Worm (Caenorhabditis elegans) whole organism, young adult: ENCODE data around the gene C44C10.10.
"Not testable (repeated sequence)": the region's sequence is repeated elsewhere in the genome, so short reads cannot be mapped to it uniquely, and the experiment has no call there.

Experiments used
- B0035.1 ChIP-seq: sonication (generic microtip); optimal IDR thresholded peaks from 2 replicates; lab custom pipeline; 2016; ENCODE audit warnings: missing genetic modification characterization, mild to moderate bottlenecking, missing compliant biosample characterization, missing genotype, missing genetic modification reagents
- B0261.1 ChIP-seq: sonication (generic microtip); optimal IDR thresholded peaks from 2 replicates; lab custom pipeline; 2016; ENCODE audit warnings: mild to moderate bottlenecking, missing genetic modification characterization, moderate library complexity, missing compliant biosample characterization
- B0336.3 ChIP-seq: fragments of 200-800 bp; sonication (Bioruptor generic); IDR thresholded peaks from 2 replicates; pipeline ENCODE4 v1.3.6; 2022; ENCODE audit warnings: missing genetic modification characterization, missing compliant biosample characterization
- F10E7.11 ChIP-seq: sonication (generic microtip); optimal IDR thresholded peaks from 2 replicates; lab custom pipeline; 2017; ENCODE audit warnings: mild to moderate bottlenecking, missing genetic modification characterization, moderate library complexity, missing compliant biosample characterization
- F52B5.7 ChIP-seq: sonication (generic microtip); optimal IDR thresholded peaks from 2 replicates; lab custom pipeline; 2016; ENCODE audit warnings: mild to moderate bottlenecking, missing genetic modification characterization, missing compliant biosample characterization
- K11D2.4 ChIP-seq: fragments of 200-800 bp; sonication (Bioruptor generic); IDR thresholded peaks from 2 replicates; pipeline ENCODE4 v1.3.6; 2022; ENCODE audit warnings: missing genetic modification reagents, missing genetic modification characterization, missing compliant biosample characterization
- K12H6.12 ChIP-seq: fragments of 200-800 bp; sonication (Bioruptor generic); optimal IDR thresholded peaks from 2 replicates; lab custom pipeline; 2018; ENCODE audit warnings: mild to moderate bottlenecking, missing genetic modification characterization, missing compliant biosample characterization
- T26A5.8 ChIP-seq: sonication (generic microtip); optimal IDR thresholded peaks from 2 replicates; lab custom pipeline; 2016; ENCODE audit warnings: missing genetic modification characterization, missing compliant biosample characterization
- akir-1 ChIP-seq: fragments of 200-800 bp; sonication (Bioruptor generic); optimal IDR thresholded peaks from 2 replicates; lab custom pipeline; 2018; ENCODE audit warnings: mild to moderate bottlenecking, missing genetic modification characterization, moderate library complexity, missing compliant biosample characterization
- atf-7 ChIP-seq: sonication (generic microtip); optimal IDR thresholded peaks from 2 replicates; lab custom pipeline; 2017; ENCODE audit warnings: mild to moderate bottlenecking, missing genetic modification characterization, missing compliant biosample characterization
- athp-1 ChIP-seq: sonication (generic microtip); optimal IDR thresholded peaks from 2 replicates; lab custom pipeline; 2017; ENCODE audit warnings: mild to moderate bottlenecking, missing genetic modification characterization, missing compliant biosample characterization
- attf-3 ChIP-seq: fragments of 200-800 bp; sonication (Bioruptor generic); conservative IDR thresholded peaks from 2 replicates; pipeline ENCODE4 v1.3.6; 2022; ENCODE audit warnings: missing genetic modification reagents, missing genetic modification characterization, missing compliant biosample characterization
- attf-5 ChIP-seq: fragments of 200-800 bp; sonication (Bioruptor generic); optimal IDR thresholded peaks from 2 replicates; lab custom pipeline; 2018; ENCODE audit warnings: mild to moderate bottlenecking, missing genetic modification characterization, missing compliant biosample characterization
- cebp-1 ChIP-seq, 2 experiments: fragments of 200-800 bp in 1 of 2; sonication (Bioruptor generic) in 1 of 2; sonication (generic microtip) in 1 of 2; IDR thresholded peaks in 1 of 2; optimal IDR thresholded peaks in 1 of 2; 2 replicates each; pipeline versions ENCODE4 v1.3.6 to Lab custom; 2017 to 2022; ENCODE audit warnings: missing compliant biosample characterization in 2 of 2, missing genetic modification characterization in 2 of 2, mild to moderate bottlenecking in 1 of 2, missing genetic modification reagents in 1 of 2, moderate library complexity in 1 of 2
- cebp-2 ChIP-seq: fragments of 200-800 bp; sonication (Bioruptor generic); IDR thresholded peaks from 2 replicates; pipeline ENCODE4 v1.3.6; 2022; ENCODE audit warnings: missing genetic modification characterization, missing compliant biosample characterization
- ceh-27 ChIP-seq: fragments of 200-800 bp; sonication (Bioruptor generic); optimal IDR thresholded peaks from 2 replicates; lab custom pipeline; 2018; ENCODE audit warnings: mild to moderate bottlenecking, missing genetic modification characterization, moderate library complexity, missing compliant biosample characterization
- chd-7 ChIP-seq: sonication (generic microtip); optimal IDR thresholded peaks from 2 replicates; lab custom pipeline; 2016; ENCODE audit warnings: mild to moderate bottlenecking, missing genetic modification characterization, moderate library complexity, missing compliant biosample characterization
- dox-1 ChIP-seq: fragments of 200-800 bp; sonication (Bioruptor generic); IDR thresholded peaks from 2 replicates; pipeline ENCODE4 v1.3.6; 2022; ENCODE audit warnings: missing genetic modification reagents, missing genetic modification characterization, missing compliant biosample characterization
- egl-44 ChIP-seq: fragments of 200-800 bp; sonication (Bioruptor generic); IDR thresholded peaks from 2 replicates; pipeline ENCODE4 v1.3.6; 2022; ENCODE audit warnings: missing genetic modification reagents, missing genetic modification characterization, missing compliant biosample characterization
- egrh-3 ChIP-seq: fragments of 200-800 bp; sonication (Bioruptor generic); IDR thresholded peaks from 2 replicates; pipeline ENCODE4 v1.3.6; 2022; ENCODE audit warnings: missing genetic modification reagents, missing genetic modification characterization, missing compliant biosample characterization
- fkh-3 ChIP-seq: sonication (generic microtip); optimal IDR thresholded peaks from 2 replicates; lab custom pipeline; 2016; ENCODE audit warnings: mild to moderate bottlenecking, missing genetic modification characterization, missing compliant biosample characterization
- gei-17 ChIP-seq: fragments of 200-800 bp; sonication (Bioruptor generic); optimal IDR thresholded peaks from 2 replicates; lab custom pipeline; 2018; ENCODE audit warnings: mild to moderate bottlenecking, missing genetic modification characterization, missing compliant biosample characterization
- hmg-1.2 ChIP-seq: fragments of 200-800 bp; sonication (Bioruptor generic); IDR thresholded peaks from 2 replicates; pipeline ENCODE4 v1.3.6; 2022; ENCODE audit warnings: missing genetic modification reagents, missing genetic modification characterization, missing compliant biosample characterization
- hmg-20 ChIP-seq: fragments of 200-800 bp; sonication (Bioruptor generic); IDR thresholded peaks from 2 replicates; pipeline ENCODE4 v1.3.6; 2022; ENCODE audit warnings: missing genetic modification reagents, missing genetic modification characterization, missing compliant biosample characterization
- let-607 ChIP-seq, 2 experiments: fragments of 200-800 bp in 1 of 2; sonication (Bioruptor generic) in 1 of 2; sonication (generic microtip) in 1 of 2; optimal IDR thresholded peaks; 2 replicates each; lab custom pipeline; 2016 to 2018; ENCODE audit warnings: mild to moderate bottlenecking in 2 of 2, missing compliant biosample characterization in 2 of 2, missing genetic modification characterization in 2 of 2, moderate library complexity in 2 of 2, missing genotype in 1 of 2
- lir-1 ChIP-seq: fragments of 200-800 bp; sonication (Bioruptor generic); conservative IDR thresholded peaks from 2 replicates; pipeline ENCODE4 v1.3.6; 2022; ENCODE audit warnings: missing genetic modification reagents, missing genetic modification characterization, missing compliant biosample characterization
- madf-6 ChIP-seq: fragments of 200-800 bp; sonication (Bioruptor generic); IDR thresholded peaks from 2 replicates; pipeline ENCODE4 v1.3.6; 2022; ENCODE audit warnings: missing genetic modification reagents, missing genetic modification characterization, missing compliant biosample characterization
- madf-8 ChIP-seq: fragments of 200-800 bp; sonication (Bioruptor generic); conservative IDR thresholded peaks from 2 replicates; pipeline ENCODE4 v1.3.6; 2022; ENCODE audit warnings: missing genetic modification reagents, missing genetic modification characterization, missing compliant biosample characterization
- mcd-1 ChIP-seq: fragments of 200-800 bp; sonication (Bioruptor generic); IDR thresholded peaks from 2 replicates; pipeline ENCODE4 v1.3.6; 2022; ENCODE audit warnings: missing genetic modification reagents, missing genetic modification characterization, missing compliant biosample characterization
- rcor-1 ChIP-seq: fragments of 200-800 bp; sonication (Bioruptor generic); IDR thresholded peaks from 2 replicates; pipeline ENCODE4 v1.3.6; 2022; ENCODE audit warnings: missing genetic modification reagents, missing genetic modification characterization, missing compliant biosample characterization
- rpc-1 ChIP-seq, 2 experiments: fragments of 150-350 bp in 1 of 2; sonication (generic microtip) in 1 of 2; optimal IDR thresholded peaks; 2 replicates each; lab custom pipeline; 2014 to 2018; ENCODE audit warnings: missing biosample characterization in 1 of 2, missing genetic modification characterization in 1 of 2, missing genetic modification reagents in 1 of 2, missing genotype in 1 of 2
- snpc-4 ChIP-seq, 5 experiments: fragments of 150-350 bp in 1 of 5; sonication (generic microtip) in 4 of 5; optimal IDR thresholded peaks; 2 replicates each; lab custom pipeline; 2014 to 2018; ENCODE audit warnings: missing genetic modification characterization in 5 of 5, missing biosample characterization in 3 of 5, antibody characterized with exemption in 2 of 5, mild to moderate bottlenecking in 2 of 5, missing compliant biosample characterization in 2 of 5, missing genotype in 2 of 5, moderate library complexity in 2 of 5, missing genetic modification reagents in 1 of 5
- somi-1 ChIP-seq: fragments of 200-800 bp; sonication (Bioruptor generic); optimal IDR thresholded peaks from 2 replicates; lab custom pipeline; 2018; ENCODE audit warnings: mild to moderate bottlenecking, missing genetic modification characterization, missing compliant biosample characterization
- tbp1 ChIP-seq: fragments of 200-800 bp; sonication (Bioruptor generic); optimal IDR thresholded peaks from 2 replicates; lab custom pipeline; 2018; ENCODE audit warnings: mild to moderate bottlenecking, missing genetic modification characterization, missing compliant biosample characterization
- tbx-9 ChIP-seq: sonication (generic microtip); optimal IDR thresholded peaks from 2 replicates; lab custom pipeline; 2016; ENCODE audit warnings: borderline replicate concordance, missing genetic modification characterization, inconsistent platforms, missing compliant biosample characterization
- tlf-1 ChIP-seq: fragments of 200-800 bp; sonication (Bioruptor generic); optimal IDR thresholded peaks from 2 replicates; lab custom pipeline; 2018; ENCODE audit warnings: mild to moderate bottlenecking, missing genetic modification characterization, missing compliant biosample characterization
- ztf-18 ChIP-seq: sonication (generic microtip); optimal IDR thresholded peaks from 2 replicates; lab custom pipeline; 2016; ENCODE audit warnings: missing genotype, mild to moderate bottlenecking, missing genetic modification characterization, missing compliant biosample characterization
- ztf-26 ChIP-seq: sonication (generic microtip); optimal IDR thresholded peaks from 2 replicates; lab custom pipeline; 2017; ENCODE audit warnings: missing genetic modification characterization, missing compliant biosample characterization
- ztf-3 ChIP-seq: fragments of 200-800 bp; sonication (Bioruptor generic); optimal IDR thresholded peaks from 2 replicates; lab custom pipeline; 2018; ENCODE audit warnings: mild to moderate bottlenecking, missing genetic modification characterization, missing compliant biosample characterization

C44C10.10 gene

ce11 chrX:11690014-11690591, at the start of gene C44C10.10, which contains the start of gene C44C10.5:
Gene C44C10.10 (plus strand): TSS chrX:11690314.
Gene C44C10.5 (plus strand): TSS chrX:11690541.
- TF ChIP-seq tbx-9 (no peak), hmg-1.2 (GFP tag; lab: Robert Waterston, UW) (no peak)

ce11 chrX:11640463-11640995, 49.6 kb upstream of the C44C10.10 start:
- no peak for TF ChIP-seq rpc-1 (optimal IDR thresholded peaks at IDR 0.05; lab: Kevin White, UChicago)
- TF ChIP-seq rpc-1 (tag; optimal IDR thresholded peaks at IDR 0.05; lab: Kevin White, UChicago), result no peak
- no peak for TF ChIP-seq rcor-1 (GFP tag; lab: Robert Waterston, UW)
- TF ChIP-seq cebp-2 (GFP tag; lab: Robert Waterston, UW), result no peak
- no peak for TF ChIP-seq tbx-9
- no peak for TF ChIP-seq cebp-1 (GFP tag; IDR thresholded peaks at IDR 0.05; lab: Robert Waterston, UW)
- no peak for TF ChIP-seq cebp-1 (tag; optimal IDR thresholded peaks at IDR 0.05; lab: Kevin White, UChicago)
- no peak for TF ChIP-seq K11D2.4 (GFP tag; lab: Robert Waterston, UW)
- TF ChIP-seq ceh-27 (GFP tag; lab: Kevin White, UChicago), result no peak
- TF ChIP-seq attf-3 (GFP tag; lab: Robert Waterston, UW), result no peak
- no peak for TF ChIP-seq ztf-18 (tag; lab: Kevin White, UChicago)
- TF ChIP-seq madf-6 (GFP tag; lab: Robert Waterston, UW), result no peak
- TF ChIP-seq madf-8, result no peak
- no peak for TF ChIP-seq T26A5.8 (tag; lab: Kevin White, UChicago)
- TF ChIP-seq, all 124 proteins: peak for 0

- no peak for TF ChIP-seq hmg-20
Measured at ce11 chrX:11641562-11641961, 48.6 kb upstream of the C44C10.10 start.

- TF ChIP-seq ceh-27 (GFP tag; lab: Kevin White, UChicago) (peak; percentile 96), hmg-1.2 (GFP tag; lab: Robert Waterston, UW) (peak; percentile 71), lir-1 (GFP tag; lab: Robert Waterston, UW) (peak; percentile 97), B0035.1 (peak; percentile 20), let-607 (tag; optimal IDR thresholded peaks at IDR 0.05; lab: Kevin White, UChicago) (peak in 1 of 2 experiments; percentile 61), somi-1 (peak; percentile 90), akir-1 (GFP tag; lab: Kevin White, UChicago) (peak; percentile 56), egl-44 (GFP tag; lab: Robert Waterston, UW) (0 out of 2 replicates have a peak, but pooled peaks have one; percentile 50), attf-5 (GFP tag; lab: Kevin White, UChicago) (peak; percentile 67), athp-1 (tag; lab: Kevin White, UChicago) (peak; percentile 63), F52B5.7 (peak; percentile 60), chd-7 (tag; lab: Kevin White, UChicago) (peak; percentile 96), ztf-3 (GFP tag; lab: Kevin White, UChicago) (peak; percentile 100), ztf-26 (tag; lab: Kevin White, UChicago) (peak; percentile 91), cebp-1 (tag; optimal IDR thresholded peaks at IDR 0.05; lab: Kevin White, UChicago) (peak; percentile 86), mcd-1 (GFP tag; lab: Robert Waterston, UW) (peak; percentile 37; the same call in 1 of the 2 replicates), snpc-4 (tag; optimal IDR thresholded peaks at IDR 0.05; lab: Kevin White, UChicago) (peak in 2 of 4 experiments; percentile 19 to 36), B0261.1 (tag; lab: Kevin White, UChicago) (peak; percentile 29), egrh-3 (GFP tag; lab: Robert Waterston, UW) (peak; percentile 89), tbp1 (GFP tag; lab: Kevin White, UChicago) (peak; percentile 64), fkh-3 (peak; percentile 34), B0336.3 (GFP tag; lab: Robert Waterston, UW) (peak; percentile 74), gei-17 (GFP tag; lab: Kevin White, UChicago) (peak; percentile 56), ztf-18 (tag; lab: Kevin White, UChicago) (peak; percentile 24), K11D2.4 (GFP tag; lab: Robert Waterston, UW) (peak; percentile 53; the same call in 1 of the 2 replicates), dox-1 (GFP tag; lab: Robert Waterston, UW) (peak; percentile 85; the same call in 1 of the 2 replicates), F10E7.11 (peak; percentile 64), tlf-1 (GFP tag; lab: Kevin White, UChicago) (peak; percentile 57), K12H6.12 (tag; lab: Kevin White, UChicago) (peak; percentile 98), atf-7 (tag; lab: Kevin White, UChicago) (peak; percentile 54)
- TF ChIP-seq cebp-1 (GFP tag; IDR thresholded peaks at IDR 0.05; lab: Robert Waterston, UW); snpc-4 (GFP tag; optimal IDR thresholded peaks at IDR 0.05; lab: Kevin White, UChicago): not testable (repeated sequence)
Measured at ce11 chrX:11643767-11644235, 46.3 kb upstream of the C44C10.10 start, which contains the start of gene sto-4. Gene sto-4 (plus strand): TSS chrX:11644126.
